Fruit fly (Drosophila melanogaster) S2 (cell line): Measurements from ENCODE around the gene CG3222.

Source experiments
- CG8478 ChIP-seq: fragments of >200 bp; optimal IDR thresholded peaks from 2 replicates; lab custom pipeline; 2018
- CTCF ChIP-seq, 2 experiments: fragments of >200 bp; optimal IDR thresholded peaks; 2 replicates each; lab custom pipeline; 2018

DNA sequence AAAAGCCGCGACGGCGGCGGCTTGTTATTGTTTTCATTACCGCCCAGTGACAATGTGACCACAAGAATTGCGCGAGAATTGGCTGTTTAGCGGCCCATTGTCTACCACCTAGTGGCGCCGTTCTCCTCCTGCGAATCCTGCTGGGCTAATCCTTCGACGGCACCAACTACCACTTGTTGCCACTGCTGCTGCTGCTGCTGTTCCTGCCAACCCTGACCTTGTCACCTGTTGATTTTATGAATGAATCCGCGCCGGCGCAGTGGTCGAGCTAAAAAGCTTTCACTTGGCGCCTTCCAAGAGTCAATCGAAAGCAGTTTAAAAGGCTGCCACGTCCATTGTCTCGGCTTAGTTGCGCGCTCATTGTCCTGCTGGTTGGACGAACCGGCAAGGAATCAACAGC is 45.0 kb downstream of the CG3222 start, which contains the start of gene CNMaR:
- no peak for TF ChIP-seq CTCF (optimal IDR thresholded peaks at IDR 0.05; lab: Kevin White, UChicago)
- TF ChIP-seq CG8478 (lab: Kevin White, UChicago): no peak
